Worm (Caenorhabditis elegans) whole organism, L3 larva: ENCODE data around the gene T12A7.2.

Source experiments
- R02D3.7 ChIP-seq: fragments of 150-350 bp; optimal IDR thresholded peaks from 2 replicates; lab custom pipeline; 2014; ENCODE audit warnings: missing biosample characterization, missing genetic modification characterization
- ZK546.5 ChIP-seq: sonication (generic microtip); optimal IDR thresholded peaks from 2 replicates; lab custom pipeline; 2017; ENCODE audit warnings: missing biosample characterization, missing genetic modification characterization
- ama-1 ChIP-seq: fragments of 150-350 bp; optimal IDR thresholded peaks from 2 replicates; lab custom pipeline; 2018
- ceh-16 ChIP-seq: sonication (generic microtip); optimal IDR thresholded peaks from 2 replicates; lab custom pipeline; 2017; ENCODE audit warnings: missing biosample characterization, missing genetic modification characterization
- ceh-82 ChIP-seq: fragments of 150-350 bp; optimal IDR thresholded peaks from 2 replicates; lab custom pipeline; 2014; ENCODE audit warnings: missing biosample characterization, missing genetic modification characterization
- daf-12 ChIP-seq: fragments of 150-350 bp; optimal IDR thresholded peaks from 2 replicates; lab custom pipeline; 2014; ENCODE audit warnings: missing biosample characterization, missing genetic modification reagents, missing genetic modification characterization
- egl-5 ChIP-seq: fragments of 150-350 bp; optimal IDR thresholded peaks from 2 replicates; lab custom pipeline; 2017; ENCODE audit warnings: missing biosample characterization, missing genetic modification reagents, missing genetic modification characterization, inconsistent platforms
- elt-2 ChIP-seq: sonication (generic microtip); optimal IDR thresholded peaks from 2 replicates; lab custom pipeline; 2016; ENCODE audit warnings: missing genetic modification reagents, mild to moderate bottlenecking, missing genetic modification characterization, missing compliant biosample characterization
- elt-3 ChIP-seq, 3 experiments: fragments of 150-350 bp in 1 of 3; sonication (generic microtip) in 2 of 3; optimal IDR thresholded peaks; 2 replicates in 2 of 3; 4 replicates in 1 of 3; lab custom pipeline; 2014 to 2017; ENCODE audit warnings: missing biosample characterization in 3 of 3, missing genetic modification characterization in 3 of 3
- eor-1 ChIP-seq, 2 experiments: fragments of 150-350 bp; optimal IDR thresholded peaks; 2 replicates each; lab custom pipeline; 2014 to 2018; ENCODE audit warnings: missing biosample characterization in 2 of 2, missing genetic modification characterization in 2 of 2
- fkh-10 ChIP-seq: sonication (generic microtip); optimal IDR thresholded peaks from 2 replicates; lab custom pipeline; 2017; ENCODE audit warnings: missing biosample characterization, missing genetic modification reagents, missing genetic modification characterization
- hmg-11 ChIP-seq: sonication (generic microtip); optimal IDR thresholded peaks from 2 replicates; lab custom pipeline; 2016; ENCODE audit warnings: missing genetic modification characterization, missing compliant biosample characterization
- jun-1 ChIP-seq: fragments of 150-350 bp; optimal IDR thresholded peaks from 2 replicates; lab custom pipeline; 2014; ENCODE audit warnings: missing biosample characterization, missing genetic modification reagents, missing genetic modification characterization
- lin-15B ChIP-seq: fragments of 150-350 bp; optimal IDR thresholded peaks from 2 replicates; lab custom pipeline; 2014; ENCODE audit warnings: missing biosample characterization, missing genetic modification characterization
- lin-39 ChIP-seq: fragments of 150-350 bp; optimal IDR thresholded peaks from 2 replicates; lab custom pipeline; 2018; ENCODE audit warnings: missing biosample characterization, missing genetic modification reagents, missing genetic modification characterization
- nfya-1 ChIP-seq: sonication (generic microtip); optimal IDR thresholded peaks from 2 replicates; lab custom pipeline; 2017; ENCODE audit warnings: missing genetic modification characterization, mild to moderate bottlenecking, missing compliant biosample characterization, antibody characterized with exemption, moderate library complexity; ENCODE audit not compliant: insufficient read depth
- nhr-11 ChIP-seq: fragments of 150-350 bp; optimal IDR thresholded peaks from 2 replicates; lab custom pipeline; 2014; ENCODE audit warnings: missing biosample characterization, missing genetic modification characterization
- nhr-12 ChIP-seq: fragments of 150-350 bp; optimal IDR thresholded peaks from 2 replicates; lab custom pipeline; 2014; ENCODE audit warnings: missing biosample characterization, missing genetic modification characterization
- nhr-23 ChIP-seq: fragments of 150-350 bp; optimal IDR thresholded peaks from 2 replicates; lab custom pipeline; 2014; ENCODE audit warnings: missing biosample characterization, missing genetic modification reagents, missing genetic modification characterization
- nhr-237 ChIP-seq: fragments of 150-350 bp; optimal IDR thresholded peaks from 2 replicates; lab custom pipeline; 2014; ENCODE audit warnings: missing biosample characterization, missing genetic modification characterization
- nhr-25 ChIP-seq: sonication (generic microtip); optimal IDR thresholded peaks from 2 replicates; lab custom pipeline; 2017; ENCODE audit warnings: missing biosample characterization, missing genetic modification characterization
- nhr-28 ChIP-seq: fragments of 150-350 bp; optimal IDR thresholded peaks from 2 replicates; lab custom pipeline; 2014; ENCODE audit warnings: missing biosample characterization, missing genetic modification characterization
- nhr-67 ChIP-seq: fragments of 150-350 bp; optimal IDR thresholded peaks from 2 replicates; lab custom pipeline; 2014; ENCODE audit warnings: missing biosample characterization, missing genetic modification characterization
- nhr-76 ChIP-seq: fragments of 150-350 bp; sonication (generic microtip); optimal IDR thresholded peaks from 5 replicates; lab custom pipeline; 2014; ENCODE audit warnings: missing biosample characterization, missing genetic modification characterization
- nhr-77 ChIP-seq: fragments of 150-350 bp; optimal IDR thresholded peaks from 2 replicates; lab custom pipeline; 2014; ENCODE audit warnings: missing biosample characterization, missing genetic modification characterization
- pha-4 ChIP-seq: fragments of 150-350 bp; optimal IDR thresholded peaks from 2 replicates; lab custom pipeline; 2014; ENCODE audit warnings: missing biosample characterization, missing genetic modification reagents, missing genetic modification characterization
- pqm-1 ChIP-seq: fragments of 150-350 bp; optimal IDR thresholded peaks from 2 replicates; lab custom pipeline; 2017; ENCODE audit warnings: missing biosample characterization, missing genetic modification characterization, inconsistent platforms
- skn-1 ChIP-seq: fragments of 150-350 bp; optimal IDR thresholded peaks from 2 replicates; lab custom pipeline; 2014; ENCODE audit warnings: missing biosample characterization, missing genetic modification characterization
- snpc-4 ChIP-seq: fragments of 150-350 bp; optimal IDR thresholded peaks from 2 replicates; lab custom pipeline; 2014; ENCODE audit warnings: missing biosample characterization, missing genetic modification characterization
- tbx-2 ChIP-seq: sonication (generic microtip); optimal IDR thresholded peaks from 2 replicates; lab custom pipeline; 2016; ENCODE audit warnings: mild to moderate bottlenecking, missing genetic modification characterization, missing compliant biosample characterization
- unc-62 ChIP-seq: fragments of 150-350 bp; sonication (generic microtip); optimal IDR thresholded peaks from 4 replicates; lab custom pipeline; 2014; ENCODE audit warnings: missing biosample characterization, missing genetic modification reagents, missing genetic modification characterization
- zag-1 ChIP-seq: fragments of 150-350 bp; optimal IDR thresholded peaks from 2 replicates; lab custom pipeline; 2014; ENCODE audit warnings: missing biosample characterization, missing genetic modification characterization
- ztf-11 ChIP-seq: fragments of 150-350 bp; optimal IDR thresholded peaks from 2 replicates; lab custom pipeline; 2014; ENCODE audit warnings: missing biosample characterization, missing genetic modification characterization
- ztf-4 ChIP-seq: fragments of 150-350 bp; optimal IDR thresholded peaks from 2 replicates; lab custom pipeline; 2014; ENCODE audit warnings: missing biosample characterization, missing genetic modification characterization

T12A7.2 gene

DNA sequence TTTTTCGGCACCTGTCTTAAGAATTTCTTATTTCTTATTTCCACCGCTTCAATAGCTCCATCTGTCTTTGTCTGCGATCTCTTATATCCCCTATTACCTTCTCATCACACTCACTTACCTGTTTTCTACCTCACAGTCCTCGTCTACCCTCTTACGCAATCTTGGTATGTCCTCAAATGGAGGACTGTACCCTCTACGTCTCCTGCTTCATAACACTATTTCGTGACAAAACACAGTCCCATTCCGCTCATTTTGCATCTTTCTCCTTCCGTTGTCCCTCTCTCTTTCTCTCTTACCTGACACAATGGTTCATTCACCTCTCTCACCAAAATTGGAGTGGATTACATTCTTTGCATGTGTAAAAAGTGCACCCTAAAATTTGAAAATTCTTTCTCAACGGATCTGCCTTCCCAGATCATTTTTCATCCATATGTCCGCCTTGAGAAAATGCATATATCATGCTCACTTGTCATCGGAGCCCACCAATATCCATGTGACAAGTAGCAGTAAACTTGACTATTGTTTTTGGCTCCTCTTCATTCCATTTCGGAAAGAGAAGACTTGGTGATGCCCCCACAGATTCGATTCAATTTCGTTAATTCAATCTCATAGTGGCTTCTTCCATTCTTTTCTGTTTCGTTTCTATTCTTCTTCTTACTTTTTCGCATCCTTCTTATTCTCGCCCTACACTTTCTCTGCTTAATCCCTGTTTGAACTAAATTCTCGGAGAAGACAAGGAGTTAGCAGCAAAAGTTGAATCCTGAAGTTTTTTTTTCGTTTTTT is 43.6 kb downstream of the T12A7.2 start:
- TF ChIP-seq tbx-2 (tag; lab: Kevin White, UChicago) (no peak), lin-39 (tag; lab: Kevin White, UChicago) (no peak), ztf-4 (no peak), skn-1 (tag; lab: Kevin White, UChicago) (no peak), fkh-10 (peak; percentile 18), snpc-4 (tag; lab: Kevin White, UChicago) (no peak), ZK546.5 (tag; lab: Kevin White, UChicago) (no peak), hmg-11 (tag; lab: Kevin White, UChicago) (peak; percentile 19), jun-1 (tag; lab: Kevin White, UChicago) (no peak), pqm-1 (no peak), nhr-77 (tag; lab: Kevin White, UChicago) (no peak), elt-2 (tag; lab: Kevin White, UChicago) (no peak), R02D3.7 (tag; lab: Kevin White, UChicago) (no peak), zag-1 (tag; lab: Kevin White, UChicago) (no peak), ceh-16 (tag; lab: Kevin White, UChicago) (no peak), eor-1 (tag; optimal IDR thresholded peaks at IDR 0.05; lab: Kevin White, UChicago) (no peak), nhr-25 (tag; lab: Kevin White, UChicago) (peak; percentile 20)
- TF ChIP-seq, all 47 proteins: peak for 3

DNA sequence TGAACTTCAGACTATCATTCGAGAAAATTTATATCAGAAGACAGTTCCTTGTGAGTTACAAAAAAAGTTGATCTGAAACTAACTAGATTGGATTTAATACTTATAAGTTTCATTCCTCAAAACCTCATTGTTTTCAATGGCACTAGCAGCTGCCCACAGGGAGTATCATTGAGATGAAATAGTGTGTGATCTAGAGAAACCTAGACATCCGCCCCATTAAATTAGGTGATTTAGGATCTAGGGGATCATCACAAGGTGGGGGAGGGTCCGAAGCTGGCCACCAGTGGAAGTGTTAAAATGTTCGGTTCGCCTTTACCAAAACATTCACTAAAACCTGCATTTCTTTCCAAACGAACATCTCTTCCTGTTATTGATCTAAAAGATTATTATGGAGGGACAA is 44.5 kb downstream of the T12A7.2 start:
- TF ChIP-seq egl-5 (tag; lab: Kevin White, UChicago) (peak; percentile 70), nhr-67 (tag; lab: Kevin White, UChicago) (no peak)

DNA sequence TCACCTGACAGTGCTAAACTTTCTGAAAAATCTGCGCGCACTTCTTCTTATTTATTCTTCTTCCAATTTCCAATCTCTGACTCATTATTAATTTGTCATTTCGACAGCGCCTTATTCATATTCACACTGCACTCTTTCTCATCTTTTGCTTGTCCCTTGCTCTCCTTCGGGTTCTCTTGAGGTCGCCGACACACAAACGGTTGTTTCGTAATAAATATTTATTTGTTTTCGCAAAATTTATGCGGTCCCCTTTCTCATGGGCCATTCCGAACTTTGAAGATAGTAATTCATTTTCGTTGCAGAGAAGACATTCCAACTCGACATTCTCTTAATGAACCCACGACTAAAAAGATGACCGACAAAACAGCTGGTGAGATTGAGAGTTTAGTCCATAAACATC is 46.2 kb downstream of the T12A7.2 start, which contains the start of gene magi-1:
magi-1 (plus strand) TSS at position 301 of the 400 bp plus-strand sequence.
- TF ChIP-seq nhr-76 (no peak), jun-1 (tag; lab: Kevin White, UChicago) (no peak), nhr-28 (no peak), fkh-10 (no peak), pha-4 (no peak)

DNA sequence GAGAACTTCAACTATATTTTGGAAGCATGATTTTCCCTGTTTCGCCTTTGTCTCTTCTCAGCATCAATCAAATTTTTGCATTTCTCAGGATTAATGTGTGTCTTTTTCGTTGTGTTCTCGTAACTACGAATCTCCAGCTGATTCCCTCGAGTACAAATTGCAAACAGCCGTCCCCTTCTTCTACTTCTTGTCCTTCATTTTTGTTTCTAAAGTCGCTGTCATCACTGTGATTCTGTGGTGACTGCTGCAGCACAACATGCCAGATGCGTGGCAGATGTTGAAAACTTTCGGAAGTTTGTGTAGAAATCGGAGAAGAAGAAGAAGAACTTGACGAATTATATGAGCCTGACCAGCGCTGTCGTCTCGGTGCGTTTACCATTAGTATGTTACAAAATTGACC is 47.6 kb downstream of the T12A7.2 start:
- no peak for TF ChIP-seq fkh-10
- TF ChIP-seq lin-39 (tag; lab: Kevin White, UChicago) = peak; percentile 51
- peak; percentile 9 for TF ChIP-seq unc-62 (GFP tag; lab: Kevin White, UChicago)
- TF ChIP-seq, all 47 proteins: peak for 2

DNA sequence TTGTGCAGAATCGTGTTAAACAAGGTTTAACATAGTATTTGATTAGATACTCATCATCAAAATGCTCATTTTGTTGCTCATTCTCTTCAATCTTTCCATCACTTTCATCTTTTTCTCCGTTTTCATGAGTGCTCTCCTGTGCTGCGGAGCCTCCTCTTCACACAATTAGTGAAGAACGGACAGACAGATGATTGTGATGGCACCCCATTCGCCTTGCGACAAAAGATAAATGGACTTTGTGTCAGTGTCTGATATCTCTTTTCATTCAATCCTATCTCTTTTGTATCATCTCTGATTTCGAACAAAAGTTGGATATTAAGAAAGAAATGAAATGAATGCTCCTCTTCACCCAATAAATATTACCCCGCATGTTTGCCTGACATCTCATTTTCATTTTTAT is 50.6 kb downstream of the T12A7.2 start:
- TF ChIP-seq elt-3 (tag; optimal IDR thresholded peaks at IDR 0.05; lab: Kevin White, UChicago) (no peak), skn-1 (tag; lab: Kevin White, UChicago) (no peak), nhr-23 (tag; lab: Kevin White, UChicago) (no peak), nhr-11 (tag; lab: Kevin White, UChicago) (peak; percentile 1), fkh-10 (no peak), jun-1 (tag; lab: Kevin White, UChicago) (no peak), nfya-1 (peak; percentile 6), lin-39 (tag; lab: Kevin White, UChicago) (no peak), nhr-67 (tag; lab: Kevin White, UChicago) (no peak), ceh-82 (no peak), nhr-77 (tag; lab: Kevin White, UChicago) (no peak), nhr-12 (tag; lab: Kevin White, UChicago) (no peak), ztf-4 (no peak), ztf-11 (tag; lab: Kevin White, UChicago) (no peak), tbx-2 (tag; lab: Kevin White, UChicago) (no peak), nhr-28 (no peak), daf-12 (tag; lab: Kevin White, UChicago) (no peak), ZK546.5 (tag; lab: Kevin White, UChicago) (no peak), egl-5 (tag; lab: Kevin White, UChicago) (peak; percentile 79), nhr-237 (tag; lab: Kevin White, UChicago) (no peak), hmg-11 (tag; lab: Kevin White, UChicago) (no peak), lin-15B (tag; lab: Kevin White, UChicago) (no peak), elt-2 (tag; lab: Kevin White, UChicago) (no peak), ama-1 (lab: Kevin White, UChicago) (no peak)
